Worm (Caenorhabditis elegans) whole organism, L3 larva: ENCODE measurements around the gene ssup-72.

Experiments
- R02D3.7 ChIP-seq: fragments of 150-350 bp; optimal IDR thresholded peaks from 2 replicates; lab custom pipeline; 2014; ENCODE audit warnings: missing biosample characterization, missing genetic modification characterization
- ZK546.5 ChIP-seq: sonication (generic microtip); optimal IDR thresholded peaks from 2 replicates; lab custom pipeline; 2017; ENCODE audit warnings: missing biosample characterization, missing genetic modification characterization
- aly-2 ChIP-seq: fragments of 150-350 bp; optimal IDR thresholded peaks from 2 replicates; lab custom pipeline; 2014; ENCODE audit warnings: missing biosample characterization, missing genetic modification characterization
- ama-1 ChIP-seq: fragments of 150-350 bp; optimal IDR thresholded peaks from 2 replicates; lab custom pipeline; 2018
- ceh-16 ChIP-seq: sonication (generic microtip); optimal IDR thresholded peaks from 2 replicates; lab custom pipeline; 2017; ENCODE audit warnings: missing biosample characterization, missing genetic modification characterization
- ceh-9 ChIP-seq: sonication (generic microtip); optimal IDR thresholded peaks from 2 replicates; lab custom pipeline; 2018; ENCODE audit warnings: missing biosample characterization, missing genetic modification characterization
- daf-12 ChIP-seq: fragments of 150-350 bp; optimal IDR thresholded peaks from 2 replicates; lab custom pipeline; 2014; ENCODE audit warnings: missing biosample characterization, missing genetic modification reagents, missing genetic modification characterization
- egl-27 ChIP-seq: sonication (generic microtip); optimal IDR thresholded peaks from 4 replicates; lab custom pipeline; 2017; ENCODE audit warnings: missing biosample characterization, missing genetic modification reagents, missing genetic modification characterization
- elt-1 ChIP-seq: fragments of 150-350 bp; optimal IDR thresholded peaks from 2 replicates; lab custom pipeline; 2014; ENCODE audit warnings: missing biosample characterization, missing genetic modification characterization
- elt-2 ChIP-seq: sonication (generic microtip); optimal IDR thresholded peaks from 2 replicates; lab custom pipeline; 2016; ENCODE audit warnings: missing genetic modification reagents, mild to moderate bottlenecking, missing genetic modification characterization, missing compliant biosample characterization
- elt-3 ChIP-seq, 3 experiments: fragments of 150-350 bp in 1 of 3; sonication (generic microtip) in 2 of 3; optimal IDR thresholded peaks; 2 replicates in 2 of 3; 4 replicates in 1 of 3; lab custom pipeline; 2014 to 2017; ENCODE audit warnings: missing biosample characterization in 3 of 3, missing genetic modification characterization in 3 of 3
- eor-1 ChIP-seq, 2 experiments: fragments of 150-350 bp; optimal IDR thresholded peaks; 2 replicates each; lab custom pipeline; 2014 to 2018; ENCODE audit warnings: missing biosample characterization in 2 of 2, missing genetic modification characterization in 2 of 2
- fkh-10 ChIP-seq: sonication (generic microtip); optimal IDR thresholded peaks from 2 replicates; lab custom pipeline; 2017; ENCODE audit warnings: missing biosample characterization, missing genetic modification reagents, missing genetic modification characterization
- fkh-2 ChIP-seq: fragments of 150-350 bp; optimal IDR thresholded peaks from 2 replicates; lab custom pipeline; 2014; ENCODE audit warnings: missing biosample characterization, missing genetic modification reagents, missing genetic modification characterization
- fos-1 ChIP-seq: fragments of 150-350 bp; optimal IDR thresholded peaks from 2 replicates; lab custom pipeline; 2014; ENCODE audit warnings: missing biosample characterization, missing genetic modification characterization
- hmg-11 ChIP-seq: sonication (generic microtip); optimal IDR thresholded peaks from 2 replicates; lab custom pipeline; 2016; ENCODE audit warnings: missing genetic modification characterization, missing compliant biosample characterization
- jun-1 ChIP-seq: fragments of 150-350 bp; optimal IDR thresholded peaks from 2 replicates; lab custom pipeline; 2014; ENCODE audit warnings: missing biosample characterization, missing genetic modification reagents, missing genetic modification characterization
- lin-15B ChIP-seq: fragments of 150-350 bp; optimal IDR thresholded peaks from 2 replicates; lab custom pipeline; 2014; ENCODE audit warnings: missing biosample characterization, missing genetic modification characterization
- lsy-12 ChIP-seq: sonication (generic microtip); optimal IDR thresholded peaks from 2 replicates; lab custom pipeline; 2016; ENCODE audit warnings: mild to moderate bottlenecking, missing genetic modification characterization, missing compliant biosample characterization
- mdl-1 ChIP-seq: fragments of 150-350 bp; optimal IDR thresholded peaks from 2 replicates; lab custom pipeline; 2014; ENCODE audit warnings: missing biosample characterization, missing genetic modification characterization
- mml-1 ChIP-seq: fragments of 150-350 bp; sonication (generic microtip); optimal IDR thresholded peaks from 3 replicates; lab custom pipeline; 2014; ENCODE audit warnings: missing biosample characterization, missing genetic modification characterization
- nhr-12 ChIP-seq: fragments of 150-350 bp; optimal IDR thresholded peaks from 2 replicates; lab custom pipeline; 2014; ENCODE audit warnings: missing biosample characterization, missing genetic modification characterization
- nhr-23 ChIP-seq: fragments of 150-350 bp; optimal IDR thresholded peaks from 2 replicates; lab custom pipeline; 2014; ENCODE audit warnings: missing biosample characterization, missing genetic modification reagents, missing genetic modification characterization
- nhr-237 ChIP-seq: fragments of 150-350 bp; optimal IDR thresholded peaks from 2 replicates; lab custom pipeline; 2014; ENCODE audit warnings: missing biosample characterization, missing genetic modification characterization
- nhr-67 ChIP-seq: fragments of 150-350 bp; optimal IDR thresholded peaks from 2 replicates; lab custom pipeline; 2014; ENCODE audit warnings: missing biosample characterization, missing genetic modification characterization
- nhr-76 ChIP-seq: fragments of 150-350 bp; sonication (generic microtip); optimal IDR thresholded peaks from 5 replicates; lab custom pipeline; 2014; ENCODE audit warnings: missing biosample characterization, missing genetic modification characterization
- nhr-77 ChIP-seq: fragments of 150-350 bp; optimal IDR thresholded peaks from 2 replicates; lab custom pipeline; 2014; ENCODE audit warnings: missing biosample characterization, missing genetic modification characterization
- pha-4 ChIP-seq: fragments of 150-350 bp; optimal IDR thresholded peaks from 2 replicates; lab custom pipeline; 2014; ENCODE audit warnings: missing biosample characterization, missing genetic modification reagents, missing genetic modification characterization
- pqm-1 ChIP-seq: fragments of 150-350 bp; optimal IDR thresholded peaks from 2 replicates; lab custom pipeline; 2017; ENCODE audit warnings: missing biosample characterization, missing genetic modification characterization, inconsistent platforms
- sea-2 ChIP-seq: fragments of 150-350 bp; sonication (generic microtip); optimal IDR thresholded peaks from 4 replicates; lab custom pipeline; 2014; ENCODE audit warnings: missing biosample characterization, missing genetic modification reagents, missing genetic modification characterization
- skn-1 ChIP-seq: fragments of 150-350 bp; optimal IDR thresholded peaks from 2 replicates; lab custom pipeline; 2014; ENCODE audit warnings: missing biosample characterization, missing genetic modification characterization
- snpc-4 ChIP-seq: fragments of 150-350 bp; optimal IDR thresholded peaks from 2 replicates; lab custom pipeline; 2014; ENCODE audit warnings: missing biosample characterization, missing genetic modification characterization
- tbx-2 ChIP-seq: sonication (generic microtip); optimal IDR thresholded peaks from 2 replicates; lab custom pipeline; 2016; ENCODE audit warnings: mild to moderate bottlenecking, missing genetic modification characterization, missing compliant biosample characterization
- unc-39 ChIP-seq: sonication (generic microtip); optimal IDR thresholded peaks from 4 replicates; lab custom pipeline; 2017; ENCODE audit warnings: missing biosample characterization, missing genetic modification characterization
- unc-62 ChIP-seq: fragments of 150-350 bp; sonication (generic microtip); optimal IDR thresholded peaks from 4 replicates; lab custom pipeline; 2014; ENCODE audit warnings: missing biosample characterization, missing genetic modification reagents, missing genetic modification characterization
- zag-1 ChIP-seq: fragments of 150-350 bp; optimal IDR thresholded peaks from 2 replicates; lab custom pipeline; 2014; ENCODE audit warnings: missing biosample characterization, missing genetic modification characterization
- ztf-4 ChIP-seq: fragments of 150-350 bp; optimal IDR thresholded peaks from 2 replicates; lab custom pipeline; 2014; ENCODE audit warnings: missing biosample characterization, missing genetic modification characterization

The ssup-72 gene

ce11 chrII:6749422-6749821, 27.0 kb upstream of the ssup-72 start, which contains the start of gene F41G3.10:
Gene F41G3.10, minus strand, starts transcription at chrII:6749522.
- TF ChIP-seq nhr-76 (tag; lab: Kevin White, UChicago) (no peak), elt-3 (tag; optimal IDR thresholded peaks at IDR 0.05; lab: Kevin White, UChicago) (no peak), mdl-1 (tag; lab: Kevin White, UChicago) (no peak), unc-62 (GFP tag; lab: Kevin White, UChicago) (no peak), pha-4 (no peak), ama-1 (lab: Kevin White, UChicago) (no peak), ztf-4 (tag; lab: Kevin White, UChicago) (no peak), daf-12 (tag; lab: Kevin White, UChicago) (no peak), egl-27 (tag; lab: Kevin White, UChicago) (no peak), unc-39 (tag; lab: Kevin White, UChicago) (no peak), nhr-23 (no peak), nhr-12 (tag; lab: Kevin White, UChicago) (no peak), fkh-10 (no peak), ceh-16 (no peak), sea-2 (GFP tag; lab: Kevin White, UChicago) (no peak)

- no peak for TF ChIP-seq nhr-12 (tag; lab: Kevin White, UChicago)
- TF ChIP-seq fkh-10, result no peak
- no peak for TF ChIP-seq skn-1 (tag; lab: Kevin White, UChicago)
- TF ChIP-seq jun-1, result no peak
- no peak for TF ChIP-seq ama-1 (lab: Kevin White, UChicago)
- TF ChIP-seq nhr-67 (tag; lab: Kevin White, UChicago), result no peak
- no peak for TF ChIP-seq lsy-12 (tag; lab: Kevin White, UChicago)
- TF ChIP-seq eor-1 (tag; optimal IDR thresholded peaks at IDR 0.05; lab: Kevin White, UChicago), result no peak
- TF ChIP-seq snpc-4 (tag; lab: Kevin White, UChicago), result no peak
- no peak for TF ChIP-seq nhr-77 (tag; lab: Kevin White, UChicago)
- no peak for TF ChIP-seq ceh-9 (tag; lab: Kevin White, UChicago)
- no peak for TF ChIP-seq nhr-23
- no peak for TF ChIP-seq elt-1 (tag; lab: Kevin White, UChicago)
These were observed 25.5 kb upstream of the ssup-72 start, which contains the start of gene F41G3.20 for ce11 chrII:6750929-6751328. Gene F41G3.20, minus strand, starts transcription at chrII:6751029.

ce11 chrII:6752027-6752426, 24.4 kb upstream of the ssup-72 start, which contains the start of gene F41G3.19:
Gene F41G3.19, minus strand, starts transcription at chrII:6752127.
- TF ChIP-seq R02D3.7, result no peak
- no peak for TF ChIP-seq nhr-77 (tag; lab: Kevin White, UChicago)
- TF ChIP-seq fkh-2, result no peak
- TF ChIP-seq lsy-12 (tag; lab: Kevin White, UChicago), result no peak
- no peak for TF ChIP-seq ama-1 (lab: Kevin White, UChicago)
- TF ChIP-seq aly-2 (tag; lab: Kevin White, UChicago), result no peak
- no peak for TF ChIP-seq mml-1 (tag; lab: Kevin White, UChicago)
- TF ChIP-seq nhr-23, result no peak
- TF ChIP-seq unc-62 (GFP tag; lab: Kevin White, UChicago), result no peak
- no peak for TF ChIP-seq mdl-1 (tag; lab: Kevin White, UChicago)
- no peak for TF ChIP-seq pqm-1 (tag; lab: Kevin White, UChicago)
- TF ChIP-seq fos-1, result no peak
- no peak for TF ChIP-seq nhr-67 (tag; lab: Kevin White, UChicago)
- TF ChIP-seq tbx-2 (tag; lab: Kevin White, UChicago), result no peak

ce11 chrII:6752850-6753249, 23.5 kb upstream of the ssup-72 start, which contains the start of gene F41G3.21:
Gene F41G3.21, minus strand, starts transcription at chrII:6752950.
- TF ChIP-seq pha-4 (no peak), ama-1 (lab: Kevin White, UChicago) (no peak), unc-39 (tag; lab: Kevin White, UChicago) (no peak), hmg-11 (tag; lab: Kevin White, UChicago) (no peak), snpc-4 (tag; lab: Kevin White, UChicago) (no peak)
- TF ChIP-seq, all 47 proteins: peak for 0

- TF ChIP-seq fkh-2 (no peak), R02D3.7 (no peak), lsy-12 (tag; lab: Kevin White, UChicago) (no peak), aly-2 (tag; lab: Kevin White, UChicago) (no peak), zag-1 (no peak), nhr-237 (tag; lab: Kevin White, UChicago) (no peak), ZK546.5 (no peak), nhr-67 (tag; lab: Kevin White, UChicago) (no peak), lin-15B (tag; lab: Kevin White, UChicago) (no peak), unc-62 (GFP tag; lab: Kevin White, UChicago) (no peak), elt-2 (tag; lab: Kevin White, UChicago) (no peak), snpc-4 (tag; lab: Kevin White, UChicago) (no peak), fos-1 (no peak)
- TF ChIP-seq, all 47 proteins: peak for 0
These were observed 21.6 kb upstream of the ssup-72 start, which contains the start of the genes srx-95 and fis-1 for ce11 chrII:6754671-6755224. Gene srx-95, minus strand, starts transcription at chrII:6754771. Gene fis-1, plus strand, starts transcription at chrII:6755174.
